Fruit fly (Drosophila melanogaster) whole organism: ENCODE data around the gene CG7099.
A peak's percentile ranks its signal among the peaks of the same experiment; 100 is the strongest.

ENCODE experiments used
- CG8478 ChIP-seq: fragments of >200 bp; optimal IDR thresholded peaks from 2 replicates; lab custom pipeline; 2018; ENCODE audit warnings: inconsistent platforms
- Dll ChIP-seq: fragments of >200 bp; optimal IDR thresholded peaks from 2 replicates; lab custom pipeline; 2017
- EcR ChIP-seq, 2 experiments: fragments of >200 bp; optimal IDR thresholded peaks; 2 replicates each; lab custom pipeline; 2017; ENCODE audit warnings: missing biosample characterization in 2 of 2, missing genetic modification characterization in 2 of 2, missing genetic modification reagents in 2 of 2
- pan ChIP-seq: fragments of >200 bp; optimal IDR thresholded peaks from 2 replicates; lab custom pipeline; 2017
- psq ChIP-seq: fragments of >200 bp; optimal IDR thresholded peaks from 2 replicates; lab custom pipeline; 2017
- usp ChIP-seq: fragments of >200 bp; optimal IDR thresholded peaks from 2 replicates; lab custom pipeline; 2017; ENCODE audit warnings: missing biosample characterization, missing genetic modification characterization, mixed read lengths

The CG7099 gene

dm6 chr2L:13373435-13374242, 13.7 kb upstream of the CG7099 start, which contains the start of the genes Bdp1 and CG6565:
Gene Bdp1, minus strand, starts transcription at chr2L:13373890.
Gene CG6565, plus strand, starts transcription at chr2L:13374019.
- TF ChIP-seq CG8478 (lab: Kevin White, UChicago) (no peak), psq (lab: Kevin White, UChicago) (no peak), usp (GFP tag; lab: Kevin White, UChicago) (no peak), EcR (GFP tag; optimal IDR thresholded peaks at IDR 0.05; lab: Kevin White, UChicago) (no peak), Dll (lab: Kevin White, UChicago) (no peak), pan (lab: Kevin White, UChicago) (no peak)

dm6 chr2L:13376086-13376485, 11.3 kb upstream of the CG7099 start:
- TF ChIP-seq pan (lab: Kevin White, UChicago), result no peak
- no peak for TF ChIP-seq usp (GFP tag; lab: Kevin White, UChicago)
- TF ChIP-seq psq (lab: Kevin White, UChicago), result no peak
- TF ChIP-seq Dll (lab: Kevin White, UChicago), result no peak
- TF ChIP-seq CG8478 (lab: Kevin White, UChicago), result no peak
- TF ChIP-seq EcR (GFP tag; optimal IDR thresholded peaks at IDR 0.05; lab: Kevin White, UChicago), result no peak

dm6 chr2L:13378488-13378964, 8.8 kb upstream of the CG7099 start, which contains the start of the genes CG9302 and beta'COP:
Gene CG9302, minus strand, starts transcription at chr2L:13378538.
Gene beta'COP, plus strand, starts transcription at chr2L:13378902.
- TF ChIP-seq pan (lab: Kevin White, UChicago) (peak; percentile 83), EcR (GFP tag; optimal IDR thresholded peaks at IDR 0.05; lab: Kevin White, UChicago) (no peak), Dll (lab: Kevin White, UChicago) (no peak), usp (GFP tag; lab: Kevin White, UChicago) (no peak)

- no peak for TF ChIP-seq Dll (lab: Kevin White, UChicago)
These were observed 4.9 kb upstream of the CG7099 start, which contains the start of gene loqs for dm6 chr2L:13382351-13383029. Gene loqs, plus strand, starts transcription at chr2L:13382652.

dm6 chr2L:13394903-13395302, 7.5 kb downstream of the CG7099 start, which contains the start of gene RpL24:
Gene RpL24, minus strand, starts transcription at chr2L:13395131.
- TF ChIP-seq usp (GFP tag; lab: Kevin White, UChicago) (no peak), pan (lab: Kevin White, UChicago) (no peak), psq (lab: Kevin White, UChicago) (no peak), CG8478 (lab: Kevin White, UChicago) (no peak), Dll (lab: Kevin White, UChicago) (no peak), EcR (GFP tag; optimal IDR thresholded peaks at IDR 0.05; lab: Kevin White, UChicago) (no peak)

- TF ChIP-seq psq (lab: Kevin White, UChicago) (no peak), pan (lab: Kevin White, UChicago) (no peak), CG8478 (lab: Kevin White, UChicago) (no peak), usp (GFP tag; lab: Kevin White, UChicago) (no peak), Dll (lab: Kevin White, UChicago) (no peak), EcR (GFP tag; optimal IDR thresholded peaks at IDR 0.05; lab: Kevin White, UChicago) (no peak)
These were observed 8.7 kb downstream of the CG7099 start, which contains the start of gene CG16957 for dm6 chr2L:13396084-13396483. Gene CG16957, minus strand, starts transcription at chr2L:13396184.

dm6 chr2L:13397393-13397792, 10.0 kb downstream of the CG7099 start:
- TF ChIP-seq pan (lab: Kevin White, UChicago) (no peak), CG8478 (lab: Kevin White, UChicago) (no peak)

dm6 chr2L:13398614-13399161, 11.3 kb downstream of the CG7099 start, which contains the start of the genes CG10859 and CG7110:
Gene CG10859, minus strand, starts transcription at chr2L:13398664.
Gene CG7110, plus strand, starts transcription at chr2L:13398991.
- no peak for TF ChIP-seq psq (lab: Kevin White, UChicago)
- TF ChIP-seq CG8478 (lab: Kevin White, UChicago), result no peak
- TF ChIP-seq usp (GFP tag; lab: Kevin White, UChicago), result no peak
- no peak for TF ChIP-seq pan (lab: Kevin White, UChicago)
- no peak for TF ChIP-seq Dll (lab: Kevin White, UChicago)
- TF ChIP-seq EcR (GFP tag; optimal IDR thresholded peaks at IDR 0.05; lab: Kevin White, UChicago), result no peak

dm6 chr2L:13399565-13399964, 12.2 kb downstream of the CG7099 start:
- no peak for TF ChIP-seq pan (lab: Kevin White, UChicago)

- no peak for TF ChIP-seq CG8478 (lab: Kevin White, UChicago)
- no peak for TF ChIP-seq usp (GFP tag; lab: Kevin White, UChicago)
- no peak for TF ChIP-seq Dll (lab: Kevin White, UChicago)
- TF ChIP-seq EcR (GFP tag; optimal IDR thresholded peaks at IDR 0.05; lab: Kevin White, UChicago), result no peak
- no peak for TF ChIP-seq pan (lab: Kevin White, UChicago)
- no peak for TF ChIP-seq psq (lab: Kevin White, UChicago)
These were observed 24.2 kb downstream of the CG7099 start, which contains the start of gene Vm34Ca for dm6 chr2L:13411566-13411965. Gene Vm34Ca, minus strand, starts transcription at chr2L:13411631.

- TF ChIP-seq CG8478 (lab: Kevin White, UChicago) (no peak), Dll (lab: Kevin White, UChicago) (no peak), psq (lab: Kevin White, UChicago) (no peak), usp (GFP tag; lab: Kevin White, UChicago) (no peak), pan (lab: Kevin White, UChicago) (no peak), EcR (GFP tag; optimal IDR thresholded peaks at IDR 0.05; lab: Kevin White, UChicago) (no peak)
These were observed 24.8 kb downstream of the CG7099 start, which contains the start of gene Flad2 for dm6 chr2L:13412219-13412618. Gene Flad2, plus strand, starts transcription at chr2L:13412519.
